Worm (Caenorhabditis elegans) whole organism, L4/young adult: ENCODE data around the gene vps-18.

Experiments
- dao-5 ChIP-seq: sonication (generic microtip); optimal IDR thresholded peaks from 2 replicates; lab custom pipeline; 2016; ENCODE audit warnings: missing genotype, missing genetic modification characterization, moderate library complexity, missing compliant biosample characterization
- him-1 ChIP-seq: sonication (generic microtip); optimal IDR thresholded peaks from 2 replicates; lab custom pipeline; 2016; ENCODE audit warnings: missing genotype, missing genetic modification reagents, missing genetic modification characterization, missing compliant biosample characterization

DNA sequence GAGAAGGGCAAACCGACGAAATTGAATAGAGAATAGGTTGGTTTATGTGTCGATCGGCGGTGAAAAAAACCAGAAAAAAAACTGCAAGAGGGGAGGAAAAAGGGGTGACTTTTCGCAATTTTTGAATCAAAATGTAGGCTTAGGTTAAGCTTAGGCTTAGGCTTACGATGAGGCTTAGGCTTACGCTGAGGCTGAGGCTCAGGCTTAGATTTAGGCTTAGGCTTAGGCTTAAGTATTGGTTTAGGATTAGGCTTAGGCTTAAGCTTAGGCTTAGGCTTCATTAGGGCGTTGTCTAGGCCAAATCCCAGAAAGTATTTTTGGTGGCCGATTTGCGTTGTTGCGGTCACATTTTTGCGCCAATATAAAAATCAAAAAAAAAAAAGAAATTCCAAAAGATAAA is 6.1 kb upstream of the vps-18 start:
- no peak for TF ChIP-seq him-1 (tag; lab: Kevin White, UChicago)
- TF ChIP-seq dao-5 (tag; lab: Kevin White, UChicago) = no peak
